Fruit fly (Drosophila melanogaster) whole organism, embryonic: ENCODE data around the gene CG46412.
A peak's percentile ranks its signal among the peaks of the same experiment; 100 is the strongest.

Source experiments
- Atf6 ChIP-seq: fragments of 200-800 bp; sonication (Bioruptor generic); IDR thresholded peaks from 2 replicates; pipeline ENCODE4 v1.3.6; 2022; ENCODE audit warnings: missing biosample characterization, missing genetic modification characterization
- B-H2 ChIP-seq: fragments of 200-800 bp; sonication (Bioruptor generic); optimal IDR thresholded peaks from 2 replicates; lab custom pipeline; 2018; ENCODE audit warnings: missing biosample characterization, mild to moderate bottlenecking, missing genetic modification characterization
- CG1024 ChIP-seq: fragments of 200-800 bp; sonication (Bioruptor generic); IDR thresholded peaks from 2 replicates; pipeline ENCODE4 v1.3.6; 2022; ENCODE audit warnings: missing biosample characterization, missing genetic modification characterization
- CG11560 ChIP-seq: fragments of 200-800 bp; sonication (Bioruptor generic); IDR thresholded peaks from 3 replicates; pipeline ENCODE4 v1.3.6; 2022; ENCODE audit warnings: missing biosample characterization, missing genetic modification characterization
- CG13296 ChIP-seq: fragments of 200-800 bp; sonication (Bioruptor generic); optimal IDR thresholded peaks from 3 replicates; lab custom pipeline; 2018; ENCODE audit warnings: missing biosample characterization, mild to moderate bottlenecking, missing genetic modification characterization
- CG14014 ChIP-seq: fragments of 200-800 bp; sonication (Bioruptor generic); IDR thresholded peaks from 2 replicates; pipeline ENCODE4 v1.3.6; 2022; ENCODE audit warnings: missing biosample characterization, missing genetic modification characterization
- CG14441 ChIP-seq: fragments of 200-800 bp; sonication (Bioruptor generic); IDR thresholded peaks from 2 replicates; pipeline ENCODE4 v1.3.6; 2022; ENCODE audit warnings: missing biosample characterization, missing genetic modification characterization
- CG14965 ChIP-seq: fragments of 200-800 bp; sonication (Bioruptor generic); optimal IDR thresholded peaks from 2 replicates; lab custom pipeline; 2016; ENCODE audit warnings: missing biosample characterization, missing genetic modification characterization, borderline replicate concordance
- CG15011 ChIP-seq: fragments of 200-800 bp; sonication (Bioruptor generic); optimal IDR thresholded peaks from 3 replicates; lab custom pipeline; 2018; ENCODE audit warnings: missing biosample characterization, mild to moderate bottlenecking, missing genetic modification characterization
- CG1602 ChIP-seq: fragments of 200-800 bp; sonication (Bioruptor generic); optimal IDR thresholded peaks from 3 replicates; lab custom pipeline; 2016; ENCODE audit warnings: missing biosample characterization, missing genetic modification characterization
- CG1647 ChIP-seq: fragments of 200-800 bp; sonication (Bioruptor generic); optimal IDR thresholded peaks from 3 replicates; lab custom pipeline; 2016; ENCODE audit warnings: missing biosample characterization, missing genetic modification characterization
- CG17186 ChIP-seq: fragments of 200-800 bp; sonication (Bioruptor generic); optimal IDR thresholded peaks from 3 replicates; lab custom pipeline; 2017; ENCODE audit warnings: missing biosample characterization, missing genetic modification reagents, missing genetic modification characterization
- CG17612 ChIP-seq: fragments of 200-800 bp; sonication (Bioruptor generic); IDR thresholded peaks from 2 replicates; pipeline ENCODE4 v1.3.6; 2022; ENCODE audit warnings: missing biosample characterization, missing genetic modification characterization
- CG18764 ChIP-seq: fragments of 200-800 bp; sonication (Bioruptor generic); optimal IDR thresholded peaks from 3 replicates; lab custom pipeline; 2016; ENCODE audit warnings: missing biosample characterization, missing genetic modification characterization
- CG2129 ChIP-seq: fragments of 200-800 bp; sonication (Bioruptor generic); IDR thresholded peaks from 2 replicates; pipeline ENCODE4 v1.3.6; 2022; ENCODE audit warnings: missing biosample characterization, missing genetic modification characterization; ENCODE audit not compliant: partially characterized antibody
- CG2678 ChIP-seq: fragments of 200-800 bp; sonication (Bioruptor generic); optimal IDR thresholded peaks from 3 replicates; lab custom pipeline; 2019; ENCODE audit warnings: missing biosample characterization, mild to moderate bottlenecking, missing genetic modification characterization, moderate library complexity
- CG3163 ChIP-seq: fragments of 200-800 bp; sonication (Bioruptor generic); optimal IDR thresholded peaks from 3 replicates; lab custom pipeline; 2016; ENCODE audit warnings: missing biosample characterization, missing genetic modification characterization
- CG3281 ChIP-seq: fragments of 200-800 bp; sonication (Bioruptor generic); optimal IDR thresholded peaks from 3 replicates; lab custom pipeline; 2017; ENCODE audit warnings: missing biosample characterization, mild to moderate bottlenecking, missing genetic modification characterization
- CG5245 ChIP-seq: fragments of 200-800 bp; sonication (Bioruptor generic); optimal IDR thresholded peaks from 3 replicates; lab custom pipeline; 2016; ENCODE audit warnings: missing biosample characterization, missing genetic modification characterization
- CG6272 ChIP-seq: fragments of 200-800 bp; sonication (Bioruptor generic); IDR thresholded peaks from 2 replicates; pipeline ENCODE4 v1.3.6; 2022; ENCODE audit warnings: missing biosample characterization, missing genetic modification characterization
- CG6683 ChIP-seq: fragments of 200-800 bp; sonication (Bioruptor generic); optimal IDR thresholded peaks from 2 replicates; lab custom pipeline; 2017; ENCODE audit warnings: missing biosample characterization, mild to moderate bottlenecking, missing genetic modification characterization, missing genetic modification reagents
- CG7786 ChIP-seq: fragments of 200-800 bp; sonication (Bioruptor generic); optimal IDR thresholded peaks from 2 replicates; lab custom pipeline; 2016; ENCODE audit warnings: missing biosample characterization, missing genetic modification characterization
- CG9215 ChIP-seq: fragments of 200-800 bp; sonication (Bioruptor generic); IDR thresholded peaks from 2 replicates; pipeline ENCODE4 v1.3.6; 2022; ENCODE audit warnings: missing biosample characterization, missing genetic modification characterization
- CG9932 ChIP-seq: fragments of 200-800 bp; sonication (Bioruptor generic); IDR thresholded peaks from 2 replicates; pipeline ENCODE4 v1.3.6; 2022; ENCODE audit warnings: missing biosample characterization, missing genetic modification characterization
- D19B ChIP-seq: fragments of 200-800 bp; sonication (Bioruptor generic); optimal IDR thresholded peaks from 2 replicates; lab custom pipeline; 2017; ENCODE audit warnings: missing biosample characterization, mild to moderate bottlenecking, missing genetic modification characterization
- Doc3 ChIP-seq: fragments of 200-800 bp; sonication (Bioruptor generic); IDR thresholded peaks from 3 replicates; pipeline ENCODE4 v1.3.6; 2022; ENCODE audit warnings: missing biosample characterization, missing genetic modification characterization; ENCODE audit not compliant: partially characterized antibody
- Eip74EF ChIP-seq, 2 experiments: fragments of 200-800 bp in 1 of 2; fragments of >200 bp in 1 of 2; sonication (Bioruptor generic) in 1 of 2; optimal IDR thresholded peaks; 2 replicates each; lab custom pipeline; 2017 to 2019; ENCODE audit warnings: missing biosample characterization in 2 of 2, missing genetic modification characterization in 2 of 2, mild to moderate bottlenecking in 1 of 2, moderate library complexity in 1 of 2
- Ets65A ChIP-seq: fragments of 200-800 bp; sonication (Bioruptor generic); peaks from one replicate; lab custom pipeline; 2016; ENCODE audit warnings: missing biosample characterization, missing genetic modification characterization
- HmgD ChIP-seq: fragments of 200-800 bp; sonication (Bioruptor generic); optimal IDR thresholded peaks from 3 replicates; lab custom pipeline; 2016; ENCODE audit warnings: missing biosample characterization, missing genetic modification characterization
- Mes4 ChIP-seq: fragments of 200-800 bp; sonication (Bioruptor generic); optimal IDR thresholded peaks from 2 replicates; lab custom pipeline; 2016; ENCODE audit warnings: missing biosample characterization, missing genetic modification characterization
- Mrtf ChIP-seq: fragments of 200-800 bp; sonication (Bioruptor generic); IDR thresholded peaks from 3 replicates; pipeline ENCODE4 v1.3.6; 2022; ENCODE audit warnings: missing biosample characterization, missing genetic modification characterization
- Scr ChIP-seq: fragments of 200-800 bp; sonication (Bioruptor generic); IDR thresholded peaks from 2 replicates; pipeline ENCODE4 v1.3.6; 2022; ENCODE audit warnings: missing biosample characterization, missing genetic modification characterization; ENCODE audit not compliant: partially characterized antibody
- TFAM ChIP-seq: fragments of 200-800 bp; sonication (Bioruptor generic); optimal IDR thresholded peaks from 2 replicates; lab custom pipeline; 2017; ENCODE audit warnings: missing biosample characterization, missing genetic modification characterization, inconsistent platforms
- chinmo ChIP-seq: fragments of 200-800 bp; sonication (Bioruptor generic); IDR thresholded peaks from 4 replicates; pipeline ENCODE4 v1.3.6; 2022; ENCODE audit warnings: missing biosample characterization, missing genetic modification characterization; ENCODE audit not compliant: partially characterized antibody
- chn ChIP-seq: fragments of 200-800 bp; sonication (Bioruptor generic); optimal IDR thresholded peaks from 2 replicates; lab custom pipeline; 2016; ENCODE audit warnings: missing biosample characterization, missing genetic modification characterization
- crol ChIP-seq: fragments of 200-800 bp; sonication (Bioruptor generic); IDR thresholded peaks from 2 replicates; pipeline ENCODE4 v1.3.6; 2022; ENCODE audit warnings: missing biosample characterization, missing genetic modification characterization
- cwo ChIP-seq: fragments of 200-800 bp; sonication (Bioruptor generic); optimal IDR thresholded peaks from 3 replicates; lab custom pipeline; 2017; ENCODE audit warnings: missing biosample characterization, missing genetic modification characterization, mild to moderate bottlenecking, moderate library complexity, missing genetic modification reagents
- dimm ChIP-seq: fragments of 200-800 bp; sonication (Bioruptor generic); IDR thresholded peaks from 2 replicates; pipeline ENCODE4 v1.3.6; 2022; ENCODE audit warnings: missing biosample characterization, missing genetic modification characterization
- dmrt99B ChIP-seq: fragments of 200-800 bp; sonication (Bioruptor generic); optimal IDR thresholded peaks from 2 replicates; lab custom pipeline; 2018; ENCODE audit warnings: missing biosample characterization, mild to moderate bottlenecking, missing genetic modification characterization, moderate library complexity
- en ChIP-seq: fragments of 200-800 bp; sonication (Bioruptor generic); optimal IDR thresholded peaks from 2 replicates; lab custom pipeline; 2016; ENCODE audit warnings: missing biosample characterization, missing genetic modification characterization
- jing ChIP-seq: fragments of 200-800 bp; sonication (Bioruptor generic); optimal IDR thresholded peaks from 2 replicates; lab custom pipeline; 2018; ENCODE audit warnings: missing biosample characterization, mild to moderate bottlenecking, missing genetic modification characterization
- lmd ChIP-seq: fragments of 200-800 bp; sonication (Bioruptor generic); IDR thresholded peaks from 2 replicates; pipeline ENCODE4 v1.3.6; 2022; ENCODE audit warnings: missing biosample characterization, missing genetic modification characterization
- mld ChIP-seq: fragments of 200-800 bp; sonication (Bioruptor generic); IDR thresholded peaks from 3 replicates; pipeline ENCODE4 v1.3.6; 2022; ENCODE audit warnings: missing biosample characterization, missing genetic modification characterization; ENCODE audit not compliant: partially characterized antibody
- otp ChIP-seq: fragments of 200-800 bp; sonication (Bioruptor generic); IDR thresholded peaks from 3 replicates; pipeline ENCODE4, ENCODE4 v1.3.6; 2022; ENCODE audit warnings: missing biosample characterization, missing genetic modification characterization
- phol ChIP-seq: fragments of 200-800 bp; sonication (Bioruptor generic); optimal IDR thresholded peaks from 3 replicates; lab custom pipeline; 2018; ENCODE audit warnings: missing biosample characterization, mild to moderate bottlenecking, missing genetic modification characterization, moderate library complexity
- sens ChIP-seq: fragments of 200-800 bp; sonication (Bioruptor generic); peaks from one replicate; lab custom pipeline; 2016; ENCODE audit warnings: missing biosample characterization, missing genetic modification characterization
- shn ChIP-seq: fragments of 200-800 bp; sonication (Bioruptor generic); optimal IDR thresholded peaks from 3 replicates; lab custom pipeline; 2016; ENCODE audit warnings: missing biosample characterization, missing genetic modification characterization
- tap ChIP-seq: fragments of 200-800 bp; optimal IDR thresholded peaks from 3 replicates; lab custom pipeline; 2019; ENCODE audit warnings: missing biosample characterization, mild to moderate bottlenecking, missing genetic modification characterization, moderate library complexity
- unpg ChIP-seq: fragments of 200-800 bp; sonication (Bioruptor generic); optimal IDR thresholded peaks from 3 replicates; lab custom pipeline; 2018; ENCODE audit warnings: missing biosample characterization, mild to moderate bottlenecking, missing genetic modification characterization, moderate library complexity
- yki ChIP-seq: fragments of >200 bp; optimal IDR thresholded peaks from 3 replicates; lab custom pipeline; 2018
- z ChIP-seq: fragments of 200-800 bp; sonication (Bioruptor generic); IDR thresholded peaks from 3 replicates; pipeline ENCODE4 v1.3.6; 2022; ENCODE audit warnings: missing biosample characterization, missing genetic modification characterization

Gene CG46412

DNA sequence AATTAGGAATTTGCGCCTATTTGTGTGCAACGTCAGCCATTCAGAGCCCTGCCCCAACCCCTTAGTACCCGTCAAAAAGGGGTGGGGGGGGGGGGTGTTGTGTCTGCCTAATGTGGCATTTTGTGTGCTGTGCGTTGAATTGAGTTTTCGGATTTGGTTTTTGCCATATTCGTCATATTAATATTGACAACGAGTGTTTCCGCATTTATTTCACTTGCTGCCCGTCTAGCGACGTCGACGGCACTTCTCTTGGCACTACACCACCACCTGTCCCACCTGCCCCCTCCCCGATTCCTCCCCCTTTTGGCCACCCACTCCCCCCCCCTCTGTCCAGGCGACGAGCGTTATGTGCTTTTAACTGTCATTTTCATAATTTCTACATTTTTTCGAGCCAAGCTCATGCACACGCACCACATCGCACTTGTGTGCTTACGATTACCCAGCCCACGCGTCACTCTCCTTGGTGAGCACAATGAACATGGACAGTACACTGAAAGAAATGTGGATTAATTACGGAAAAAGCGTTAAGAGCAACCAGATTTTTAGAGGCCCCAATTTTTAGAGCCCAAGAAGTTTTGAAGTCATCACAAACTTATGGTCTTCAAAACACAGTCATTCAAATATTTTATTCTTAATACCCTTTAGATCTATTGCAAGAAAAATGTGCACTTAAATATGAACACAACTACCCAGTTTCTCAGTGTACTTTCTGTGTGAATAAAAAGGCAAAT lies 48.4 kb downstream of the CG46412 start (continued):
- TF ChIP-seq Mes4 (no peak), dmrt99B (tag; lab: Kevin White, UChicago) (peak; percentile 22), cwo (GFP tag; lab: Kevin White, UChicago) (no peak), CG3281 (GFP tag; lab: Kevin White, UChicago) (no peak), CG17612 (GFP tag; lab: Robert Waterston, UW) (no peak), mld (no peak), Eip74EF (GFP tag; optimal IDR thresholded peaks at IDR 0.05; lab: Kevin White, UChicago) (no peak), chinmo (0 out of 4 replicates have a peak, but pooled peaks have one; percentile 41), Ets65A (GFP tag; lab: Kevin White, UChicago) (peak; percentile 14), CG3163 (no peak), CG18764 (GFP tag; lab: Kevin White, UChicago) (no peak), otp (GFP tag; lab: Robert Waterston, UW) (0 out of 3 replicates have a peak, but pooled peaks have one; percentile 32), CG6683 (no peak), Scr (no peak), sens (no peak), shn (GFP tag; lab: Kevin White, UChicago) (no peak), dimm (GFP tag; lab: Robert Waterston, UW) (no peak), z (no peak), yki (lab: Kevin White, UChicago) (no peak), HmgD (GFP tag; lab: Kevin White, UChicago) (no peak), CG14014 (no peak), CG1602 (GFP tag; lab: Kevin White, UChicago) (no peak), Mrtf (no peak), CG14965 (no peak), TFAM (GFP tag; lab: Kevin White, UChicago) (no peak), CG9932 (GFP tag; lab: Robert Waterston, UW) (no peak), tap (no peak), CG6272 (GFP tag; lab: Robert Waterston, UW) (no peak), CG2129 (no peak), CG5245 (no peak), D19B (no peak), CG14441 (GFP tag; lab: Robert Waterston, UW) (no peak), CG17186 (GFP tag; lab: Kevin White, UChicago) (no peak), CG9215 (GFP tag; lab: Robert Waterston, UW) (no peak), crol (GFP tag; lab: Robert Waterston, UW) (peak; percentile 50; the same call in 1 of the 2 replicates), Doc3 (GFP tag; lab: Robert Waterston, UW) (no peak), CG11560 (no peak), CG2678 (peak; percentile 6), en (GFP tag; lab: Kevin White, UChicago) (no peak), lmd (GFP tag; lab: Robert Waterston, UW) (0 out of 2 replicates have a peak, but pooled peaks have one; percentile 10), Atf6 (GFP tag; lab: Robert Waterston, UW) (no peak), jing (GFP tag; lab: Kevin White, UChicago) (no peak), CG1647 (no peak), CG1024 (GFP tag; lab: Robert Waterston, UW) (no peak), CG7786 (no peak), CG15011 (no peak), chn (GFP tag; lab: Kevin White, UChicago) (no peak), B-H2 (GFP tag; lab: Kevin White, UChicago) (no peak), phol (tag; lab: Kevin White, UChicago) (peak; percentile 13), CG13296 (no peak), unpg (GFP tag; lab: Kevin White, UChicago) (peak; percentile 11)
